Fruit fly (Drosophila melanogaster) whole organism, prepupa: Measurements from ENCODE around the gene Ugt302C1.

ENCODE experiments used
- CG6792 ChIP-seq: fragments of 200-800 bp; sonication (Bioruptor generic); optimal IDR thresholded peaks from 3 replicates; lab custom pipeline; 2016; ENCODE audit warnings: missing biosample characterization, missing genetic modification characterization
- CG8319 ChIP-seq: fragments of 200-800 bp; sonication (Bioruptor generic); optimal IDR thresholded peaks from 3 replicates; lab custom pipeline; 2016; ENCODE audit warnings: missing biosample characterization, missing genetic modification characterization
- Ets21C ChIP-seq: fragments of 200-800 bp; sonication (Bioruptor generic); optimal IDR thresholded peaks from 3 replicates; lab custom pipeline; 2016; ENCODE audit warnings: missing biosample characterization, missing genetic modification characterization
- Lpt ChIP-seq: fragments of 200-800 bp; sonication (Bioruptor generic); optimal IDR thresholded peaks from 3 replicates; lab custom pipeline; 2016; ENCODE audit warnings: missing biosample characterization, missing genetic modification characterization
- Sox102F ChIP-seq: fragments of 200-800 bp; sonication (Bioruptor generic); optimal IDR thresholded peaks from 2 replicates; lab custom pipeline; 2016; ENCODE audit warnings: missing biosample characterization, mild to moderate bottlenecking, missing genetic modification characterization
- dsx ChIP-seq: fragments of 200-800 bp; optimal IDR thresholded peaks from 3 replicates; lab custom pipeline; 2019; ENCODE audit warnings: missing biosample characterization, mild to moderate bottlenecking, missing genetic modification characterization, moderate library complexity; ENCODE audit not compliant: poor library complexity, severe bottlenecking
- eg ChIP-seq: fragments of 200-800 bp; sonication (Bioruptor generic); IDR thresholded peaks from 3 replicates; pipeline ENCODE4 v1.3.6; 2022; ENCODE audit warnings: missing biosample characterization, missing genetic modification characterization
- spab ChIP-seq: fragments of 200-800 bp; sonication (Bioruptor generic); optimal IDR thresholded peaks from 2 replicates; lab custom pipeline; 2017; ENCODE audit warnings: missing biosample characterization, mild to moderate bottlenecking, missing genetic modification characterization, missing genetic modification reagents

DNA sequence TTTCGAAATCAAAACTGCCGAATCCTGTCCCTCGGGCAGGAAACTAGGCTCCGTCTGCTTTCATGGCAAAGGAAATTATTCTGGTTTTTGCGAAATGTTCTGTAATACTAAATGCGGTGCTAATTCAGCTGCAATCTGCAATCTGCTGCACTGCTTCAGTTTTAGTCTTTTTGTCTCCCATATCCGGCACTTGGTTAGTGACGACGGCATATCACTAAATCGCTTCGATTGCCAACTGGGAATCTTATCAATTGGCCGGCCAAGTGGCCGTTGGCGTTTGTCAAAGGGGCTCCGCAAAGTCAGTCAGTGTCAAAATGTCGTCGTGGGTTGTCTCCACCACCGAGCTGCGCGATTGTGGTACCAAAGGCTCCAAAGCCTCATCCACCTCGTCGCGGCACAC lies 38.9 kb downstream of the Ugt302C1 start, which contains the start of gene CG18577:
- no peak for TF ChIP-seq eg (GFP tag; lab: Robert Waterston, UW)
- no peak for TF ChIP-seq CG6792 (GFP tag; lab: Kevin White, UChicago)
- TF ChIP-seq spab = no peak
- no peak for TF ChIP-seq Lpt (GFP tag; lab: Kevin White, UChicago)
- no peak for TF ChIP-seq CG8319
- TF ChIP-seq dsx (GFP tag; lab: Kevin White, UChicago) = no peak
- TF ChIP-seq Sox102F (GFP tag; lab: Kevin White, UChicago) = no peak
- TF ChIP-seq Ets21C (GFP tag; lab: Kevin White, UChicago) = no peak
